Worm (Caenorhabditis elegans) whole organism, L3 larva: ENCODE measurements around the gene C07D10.6.

Experiments
- ceh-16 ChIP-seq: sonication (generic microtip); optimal IDR thresholded peaks from 2 replicates; lab custom pipeline; 2017; ENCODE audit warnings: missing biosample characterization, missing genetic modification characterization
- nhr-28 ChIP-seq: fragments of 150-350 bp; optimal IDR thresholded peaks from 2 replicates; lab custom pipeline; 2014; ENCODE audit warnings: missing biosample characterization, missing genetic modification characterization
- snpc-4 ChIP-seq: fragments of 150-350 bp; optimal IDR thresholded peaks from 2 replicates; lab custom pipeline; 2014; ENCODE audit warnings: missing biosample characterization, missing genetic modification characterization

- TF ChIP-seq nhr-28 (tag; lab: Kevin White, UChicago) = no peak
- TF ChIP-seq ceh-16 (tag; lab: Kevin White, UChicago) = no peak
- TF ChIP-seq snpc-4 = no peak
Observed at ce11 chrII:7352507-7352906, 26.6 kb upstream of the C07D10.6 start, which contains the start of gene hsp-4.
